Fruit fly (Drosophila melanogaster) whole organism, wandering third instar larva: ENCODE measurements around the gene btsz.

Experiments
- Abd-B ChIP-seq: fragments of >200 bp; optimal IDR thresholded peaks from 2 replicates; lab custom pipeline; 2017; ENCODE audit warnings: missing biosample characterization, missing genetic modification characterization
- CG32264 ChIP-seq: fragments of 200-800 bp; sonication (Bioruptor generic); optimal IDR thresholded peaks from 2 replicates; lab custom pipeline; 2016; ENCODE audit warnings: missing biosample characterization, missing genetic modification characterization
- dl ChIP-seq, 2 experiments: fragments of 175-275, 200-275 bp in 1 of 2; fragments of 200-275 bp in 1 of 2; sonication (Bioruptor generic); optimal IDR thresholded peaks; lab custom pipeline; 2018; ENCODE audit warnings: mild to moderate bottlenecking in 2 of 2, missing biosample characterization in 2 of 2, missing genetic modification characterization in 2 of 2, moderate library complexity in 2 of 2; ENCODE audit not compliant: partially characterized antibody in 2 of 2, insufficient read depth in 1 of 2
- dmrt93B ChIP-seq: fragments of 200-800 bp; sonication (Bioruptor generic); optimal IDR thresholded peaks from 2 replicates; lab custom pipeline; 2018; ENCODE audit warnings: missing biosample characterization, mild to moderate bottlenecking, missing genetic modification characterization
- fru ChIP-seq: fragments of 200-800 bp; sonication (Bioruptor generic); optimal IDR thresholded peaks from 3 replicates; lab custom pipeline; 2016; ENCODE audit warnings: missing biosample characterization, mild to moderate bottlenecking, missing genetic modification characterization
- h ChIP-seq: fragments of 200-800 bp; sonication (Bioruptor generic); optimal IDR thresholded peaks from 3 replicates; lab custom pipeline; 2016; ENCODE audit warnings: missing biosample characterization, mild to moderate bottlenecking, missing genetic modification characterization

btsz gene

DNA sequence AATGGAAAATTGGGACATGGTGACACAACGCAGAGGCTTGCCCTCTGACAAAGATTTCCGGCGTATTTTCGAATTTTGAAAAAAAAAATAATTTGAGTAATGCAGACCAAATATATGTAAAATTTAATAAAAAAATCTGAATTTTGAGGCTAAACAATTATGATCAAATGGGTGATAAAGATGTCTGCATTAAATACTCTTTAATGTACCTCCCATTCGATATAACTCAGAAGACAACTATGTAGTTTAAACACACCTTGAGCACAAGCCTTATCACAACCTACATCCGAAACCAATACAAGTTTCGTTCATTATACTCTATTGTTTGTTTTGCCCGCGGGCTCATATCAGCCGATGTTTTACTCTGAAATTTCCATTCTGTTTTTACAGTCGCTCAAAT, 120.9 kb downstream of the btsz start, which contains the start of gene CG7362:
Gene CG7362, minus strand, starts transcription at position 101 of the 400 bp plus-strand sequence.
- TF ChIP-seq fru (GFP tag; lab: Kevin White, UChicago) (no peak), dl (GFP tag; optimal IDR thresholded peaks at IDR 0.05; lab: Kevin White, UChicago; ENCODE audit: insufficient read depth in 1 of 2, partially characterized antibody in 2 of 2) (no peak), h (GFP tag; lab: Kevin White, UChicago) (no peak), CG32264 (GFP tag; lab: Kevin White, UChicago) (no peak), Abd-B (GFP tag; lab: Kevin White, UChicago) (no peak), dmrt93B (no peak)
